Worm (Caenorhabditis elegans) whole organism, early embryonic: ENCODE results near the gene R04E5.7.

ENCODE experiments used
- B0310.2 ChIP-seq: sonication (generic microtip); optimal IDR thresholded peaks from 2 replicates; lab custom pipeline; 2016; ENCODE audit warnings: mild to moderate bottlenecking, missing genetic modification characterization, missing compliant biosample characterization
- F13C5.2 ChIP-seq: sonication (generic microtip); optimal IDR thresholded peaks from 2 replicates; lab custom pipeline; 2017; ENCODE audit warnings: mild to moderate bottlenecking, missing genetic modification characterization, inconsistent platforms, missing compliant biosample characterization
- aly-1 ChIP-seq: sonication (generic microtip); optimal IDR thresholded peaks from 2 replicates; lab custom pipeline; 2016; ENCODE audit warnings: missing genetic modification characterization, missing compliant biosample characterization
- ama-1 ChIP-seq: fragments of 150-350 bp; optimal IDR thresholded peaks from 2 replicates; lab custom pipeline; 2014
- ceh-13 ChIP-seq: fragments of 200-800 bp; sonication (Bioruptor generic); optimal IDR thresholded peaks from 2 replicates; lab custom pipeline; 2018; ENCODE audit warnings: mild to moderate bottlenecking, missing genetic modification characterization, missing compliant biosample characterization
- ceh-36 ChIP-seq: sonication (generic microtip); optimal IDR thresholded peaks from 2 replicates; lab custom pipeline; 2016; ENCODE audit warnings: missing genetic modification characterization, inconsistent platforms, missing compliant biosample characterization
- ets-7 ChIP-seq: sonication (generic microtip); optimal IDR thresholded peaks from 2 replicates; lab custom pipeline; 2016; ENCODE audit warnings: missing genotype, missing genetic modification characterization, missing compliant biosample characterization
- flt-1 ChIP-seq: fragments of 200-800 bp; sonication (Bioruptor generic); IDR thresholded peaks from 2 replicates; pipeline ENCODE4 v1.3.6; 2022; ENCODE audit warnings: missing genetic modification characterization, missing compliant biosample characterization
- hmbx-1 ChIP-seq: sonication (generic microtip); optimal IDR thresholded peaks from 2 replicates; lab custom pipeline; 2016; ENCODE audit warnings: mild to moderate bottlenecking, missing genetic modification characterization, missing compliant biosample characterization
- hmg-4 ChIP-seq: fragments of 200-800 bp; sonication (Bioruptor generic); optimal IDR thresholded peaks from 2 replicates; lab custom pipeline; 2018; ENCODE audit warnings: mild to moderate bottlenecking, missing genetic modification characterization, missing compliant biosample characterization
- hnd-1 ChIP-seq: sonication (generic microtip); optimal IDR thresholded peaks from 2 replicates; lab custom pipeline; 2016; ENCODE audit warnings: missing genetic modification characterization, missing compliant biosample characterization
- pes-1 ChIP-seq: fragments of 200-800 bp; sonication (Bioruptor generic); IDR thresholded peaks from 2 replicates; pipeline ENCODE4 v1.3.6; 2022; ENCODE audit warnings: missing genetic modification reagents, missing genetic modification characterization, missing compliant biosample characterization
- scrt-1 ChIP-seq: fragments of 200-800 bp; sonication (Bioruptor generic); IDR thresholded peaks from 2 replicates; pipeline ENCODE4 v1.3.6; 2022; ENCODE audit warnings: missing genetic modification characterization, missing compliant biosample characterization
- sea-1 ChIP-seq: fragments of 200-800 bp; sonication (Bioruptor generic); conservative IDR thresholded peaks from 2 replicates; pipeline ENCODE4 v1.3.6; 2022; ENCODE audit warnings: missing genetic modification characterization, missing compliant biosample characterization
- tbx-11 ChIP-seq: fragments of 200-800 bp; sonication (Bioruptor generic); IDR thresholded peaks from 2 replicates; pipeline ENCODE4 v1.3.6; 2022; ENCODE audit warnings: missing genetic modification characterization, missing compliant biosample characterization
- tbx-37 ChIP-seq: fragments of 200-800 bp; sonication (Bioruptor generic); conservative IDR thresholded peaks from 2 replicates; pipeline ENCODE4 v1.3.6; 2022; ENCODE audit warnings: missing genetic modification reagents, missing genetic modification characterization, missing compliant biosample characterization
- tra-4 ChIP-seq: sonication (generic microtip); optimal IDR thresholded peaks from 2 replicates; lab custom pipeline; 2017; ENCODE audit warnings: missing genetic modification characterization, missing compliant biosample characterization

R04E5.7 gene

DNA sequence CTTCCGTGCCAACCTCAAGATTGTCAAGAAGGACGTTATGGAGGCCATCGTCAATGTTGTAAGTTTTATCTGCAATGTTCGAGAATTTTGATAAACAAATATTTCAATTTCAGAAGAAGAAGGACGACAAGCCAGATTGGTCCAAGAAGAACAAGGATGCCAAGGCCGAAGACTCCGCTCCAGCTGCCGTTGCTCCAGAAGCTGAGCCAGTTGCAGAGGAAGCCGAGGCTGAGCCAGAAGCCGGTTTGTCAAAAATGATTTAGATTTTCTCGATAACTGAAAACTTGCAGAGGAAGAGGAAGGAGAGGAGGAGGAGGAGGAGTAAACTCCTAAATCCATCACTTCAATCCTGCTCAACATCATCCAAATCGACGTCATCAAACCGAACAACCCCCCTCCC is 7.0 kb downstream of the R04E5.7 start:
- TF ChIP-seq flt-1, result no peak
- no peak for TF ChIP-seq tra-4 (tag; lab: Kevin White, UChicago)
- no peak for TF ChIP-seq sea-1 (GFP tag; lab: Robert Waterston, UW)
- TF ChIP-seq hnd-1 (tag; lab: Kevin White, UChicago), result no peak
- no peak for TF ChIP-seq tbx-11 (GFP tag; lab: Robert Waterston, UW)
- TF ChIP-seq pes-1 (GFP tag; lab: Robert Waterston, UW), result no peak
- no peak for TF ChIP-seq scrt-1 (GFP tag; lab: Robert Waterston, UW)
- no peak for TF ChIP-seq aly-1
- TF ChIP-seq hmg-4 (GFP tag; lab: Kevin White, UChicago), result no peak
- no peak for TF ChIP-seq ama-1 (lab: Kevin White, UChicago)
- no peak for TF ChIP-seq ceh-36 (tag; lab: Kevin White, UChicago)
- TF ChIP-seq ceh-13 (GFP tag; lab: Kevin White, UChicago), result no peak
- TF ChIP-seq tbx-37 (GFP tag; lab: Robert Waterston, UW), result no peak
- no peak for TF ChIP-seq F13C5.2 (tag; lab: Kevin White, UChicago)
- no peak for TF ChIP-seq ets-7 (tag; lab: Kevin White, UChicago)
- no peak for TF ChIP-seq hmbx-1 (tag; lab: Kevin White, UChicago)
- no peak for TF ChIP-seq B0310.2 (tag; lab: Kevin White, UChicago)

DNA sequence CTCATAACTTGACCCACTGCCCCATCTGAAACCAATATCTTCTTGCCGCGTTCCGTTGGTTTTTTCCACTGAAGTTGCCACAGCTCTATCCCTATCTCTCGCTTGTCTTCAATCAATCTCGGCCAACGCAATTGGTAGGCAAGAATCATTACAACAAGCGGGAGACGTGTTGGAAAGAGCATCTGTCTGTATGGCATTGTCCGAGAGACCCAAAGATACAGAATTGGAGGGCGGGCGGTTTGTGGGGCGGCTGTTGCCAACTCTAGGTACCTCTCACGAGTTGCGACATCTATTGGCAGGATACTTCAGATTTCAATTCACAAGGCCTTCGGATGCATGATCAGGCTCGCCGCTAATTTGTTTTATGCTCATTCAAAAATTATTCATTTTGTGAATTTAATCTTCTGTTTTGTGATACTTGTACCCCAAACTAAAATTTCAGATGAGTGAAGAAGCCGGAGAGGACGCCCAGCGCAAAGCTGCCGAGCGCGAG is 8.0 kb downstream of the R04E5.7 start, which contains the start of gene unc-27:
Gene unc-27 (plus strand): TSS at position 443 of the 493 bp plus-strand sequence.
- TF ChIP-seq hmbx-1 (tag; lab: Kevin White, UChicago), result no peak

DNA sequence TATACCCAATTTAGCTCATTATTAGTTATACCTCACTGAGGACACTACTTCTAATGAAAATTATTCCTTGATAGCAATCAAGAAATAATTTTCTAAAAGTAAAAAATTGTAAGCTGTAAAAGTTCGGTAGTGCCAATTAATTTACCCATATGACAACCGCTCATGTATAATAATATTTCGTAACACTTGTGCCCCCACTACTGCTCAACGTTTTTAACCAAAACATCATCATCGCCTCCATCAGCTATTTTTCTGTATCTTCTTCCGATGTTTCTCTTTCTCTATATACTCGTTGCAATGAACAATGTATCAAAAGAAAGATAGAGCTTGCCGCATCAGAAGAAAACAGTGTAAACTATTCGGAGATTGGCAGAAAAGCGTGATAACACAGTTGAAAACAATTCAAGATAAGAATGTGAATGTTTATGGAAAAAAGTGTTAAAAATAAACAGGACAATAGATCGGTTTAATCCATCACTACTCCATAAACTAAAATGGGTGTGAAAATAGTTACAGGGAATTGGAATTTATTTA is 9.3 kb downstream of the R04E5.7 start:
- TF ChIP-seq hnd-1 (tag; lab: Kevin White, UChicago), result no peak
- no peak for TF ChIP-seq B0310.2 (tag; lab: Kevin White, UChicago)
- no peak for TF ChIP-seq ets-7 (tag; lab: Kevin White, UChicago)
- no peak for TF ChIP-seq scrt-1 (GFP tag; lab: Robert Waterston, UW)
- no peak for TF ChIP-seq tbx-11 (GFP tag; lab: Robert Waterston, UW)
- TF ChIP-seq sea-1 (GFP tag; lab: Robert Waterston, UW), result no peak
- TF ChIP-seq tra-4 (tag; lab: Kevin White, UChicago), result no peak
- TF ChIP-seq pes-1 (GFP tag; lab: Robert Waterston, UW), result no peak
- no peak for TF ChIP-seq aly-1
- no peak for TF ChIP-seq tbx-37 (GFP tag; lab: Robert Waterston, UW)
- TF ChIP-seq ceh-36 (tag; lab: Kevin White, UChicago), result no peak
- TF ChIP-seq ceh-13 (GFP tag; lab: Kevin White, UChicago), result no peak
- TF ChIP-seq F13C5.2 (tag; lab: Kevin White, UChicago), result no peak
- no peak for TF ChIP-seq ama-1 (lab: Kevin White, UChicago)
- no peak for TF ChIP-seq hmg-4 (GFP tag; lab: Kevin White, UChicago)

DNA sequence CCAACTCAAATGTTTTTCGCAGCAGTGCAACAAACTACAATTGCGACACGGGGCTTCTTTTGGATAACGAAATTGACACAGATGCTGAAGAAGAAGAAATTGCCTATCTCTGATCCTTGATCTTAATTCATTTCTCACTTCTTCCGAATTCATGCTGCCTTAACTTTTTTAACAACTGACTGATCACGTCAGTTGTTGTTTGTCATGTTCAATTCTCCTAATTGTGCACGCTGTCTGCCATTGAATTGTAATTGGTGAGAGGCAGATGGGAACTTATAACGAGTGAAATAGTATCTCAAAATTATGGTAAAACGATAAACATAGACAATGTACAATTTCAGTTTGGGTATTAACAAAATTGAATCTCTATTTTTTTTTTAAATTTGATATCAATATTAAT is 10.4 kb downstream of the R04E5.7 start:
- TF ChIP-seq F13C5.2 (tag; lab: Kevin White, UChicago) (no peak), tra-4 (tag; lab: Kevin White, UChicago) (no peak), hmg-4 (GFP tag; lab: Kevin White, UChicago) (no peak), ceh-36 (tag; lab: Kevin White, UChicago) (no peak), ceh-13 (GFP tag; lab: Kevin White, UChicago) (no peak), ama-1 (lab: Kevin White, UChicago) (no peak)

DNA sequence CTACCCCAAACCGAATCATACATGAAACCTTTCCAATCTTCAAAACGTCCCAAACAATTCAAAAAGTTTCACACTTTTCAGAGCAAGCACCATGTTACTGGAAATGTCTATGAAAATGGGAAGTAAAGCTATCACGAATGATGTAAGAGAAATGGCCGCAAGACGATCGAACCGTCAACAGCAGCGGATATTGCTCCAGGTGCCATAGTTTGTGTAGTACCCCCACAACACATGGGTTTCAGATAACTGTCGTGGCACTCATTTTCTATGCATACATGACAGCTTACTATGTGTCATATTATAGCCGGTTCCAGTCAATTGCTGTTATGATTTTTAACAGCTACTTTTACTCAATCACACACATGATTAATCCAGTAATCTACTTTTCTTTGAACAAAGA is 12.8 kb downstream of the R04E5.7 start, which contains the start of gene ZK721.3:
Gene ZK721.3 (plus strand): TSS at position 301 of the 400 bp plus-strand sequence.
- TF ChIP-seq ama-1 (lab: Kevin White, UChicago) (no peak), B0310.2 (tag; lab: Kevin White, UChicago) (no peak), tra-4 (tag; lab: Kevin White, UChicago) (no peak), flt-1 (no peak), ets-7 (tag; lab: Kevin White, UChicago) (no peak), ceh-36 (tag; lab: Kevin White, UChicago) (no peak), tbx-11 (GFP tag; lab: Robert Waterston, UW) (no peak), ceh-13 (GFP tag; lab: Kevin White, UChicago) (no peak), tbx-37 (GFP tag; lab: Robert Waterston, UW) (no peak), pes-1 (GFP tag; lab: Robert Waterston, UW) (no peak), hmg-4 (GFP tag; lab: Kevin White, UChicago) (no peak), hmbx-1 (tag; lab: Kevin White, UChicago) (no peak), aly-1 (no peak), hnd-1 (tag; lab: Kevin White, UChicago) (no peak), sea-1 (GFP tag; lab: Robert Waterston, UW) (no peak), F13C5.2 (tag; lab: Kevin White, UChicago) (no peak), scrt-1 (GFP tag; lab: Robert Waterston, UW) (no peak)

DNA sequence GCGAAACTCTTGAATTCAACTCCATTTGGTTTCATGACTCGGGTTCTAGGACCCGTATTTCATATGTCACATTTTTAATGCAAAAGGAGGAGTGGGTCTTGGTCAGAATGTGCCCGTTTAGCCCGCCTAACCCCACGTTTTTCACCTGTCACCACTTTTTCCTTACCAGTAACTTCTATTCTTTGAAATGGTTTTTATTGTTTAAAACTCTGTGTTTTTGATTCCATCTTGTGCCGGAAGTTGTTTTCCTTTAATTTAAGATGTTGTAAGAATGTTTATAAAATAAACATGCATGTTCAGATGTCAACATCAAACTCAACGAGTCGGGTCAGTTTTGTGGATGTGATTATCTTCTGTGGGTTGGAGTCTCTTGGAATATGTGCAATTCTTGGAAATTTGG is 18.5 kb downstream of the R04E5.7 start, which contains the start of gene ZK721.4:
Gene ZK721.4 (plus strand): TSS at position 301 of the 400 bp plus-strand sequence.
- TF ChIP-seq ets-7 (tag; lab: Kevin White, UChicago), result no peak
- TF ChIP-seq B0310.2 (tag; lab: Kevin White, UChicago), result no peak
- TF ChIP-seq ceh-36 (tag; lab: Kevin White, UChicago), result no peak
- no peak for TF ChIP-seq ama-1 (lab: Kevin White, UChicago)
- no peak for TF ChIP-seq ceh-13 (GFP tag; lab: Kevin White, UChicago)
- no peak for TF ChIP-seq scrt-1 (GFP tag; lab: Robert Waterston, UW)
- no peak for TF ChIP-seq hnd-1 (tag; lab: Kevin White, UChicago)
- no peak for TF ChIP-seq tbx-37 (GFP tag; lab: Robert Waterston, UW)
- TF ChIP-seq F13C5.2 (tag; lab: Kevin White, UChicago), result no peak
- TF ChIP-seq tbx-11 (GFP tag; lab: Robert Waterston, UW), result no peak
- TF ChIP-seq pes-1 (GFP tag; lab: Robert Waterston, UW), result no peak
- no peak for TF ChIP-seq hmg-4 (GFP tag; lab: Kevin White, UChicago)
